Worm (Caenorhabditis elegans): ENCODE data around the gene C54F6.6.

DNA sequence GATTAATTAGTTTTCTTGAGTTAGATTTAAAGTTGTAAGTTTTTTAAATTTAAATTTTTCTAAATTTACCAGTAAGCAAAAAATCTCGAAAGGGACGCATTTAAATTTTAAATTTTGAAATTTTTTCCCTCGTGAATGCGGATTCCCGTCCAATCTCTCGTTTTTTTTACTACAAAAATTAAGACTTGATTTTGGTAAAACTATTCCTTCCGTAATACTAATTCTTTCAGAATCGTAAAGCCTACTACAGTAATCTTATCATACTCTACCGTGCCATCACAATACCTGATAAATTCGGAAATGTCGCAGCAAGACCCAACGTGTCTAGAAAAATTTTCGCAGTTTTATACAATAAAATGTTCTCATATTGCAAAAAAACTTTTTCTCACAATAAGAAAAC is 21.7 kb downstream of the C54F6.6 start, which contains the start of the genes C54F6.19 and nhx-3:
- TF ChIP-seq lin-39 (tag; optimal IDR thresholded peaks at IDR 0.05), result no peak
- TF ChIP-seq ceh-16 (tag; optimal IDR thresholded peaks at IDR 0.05), result no peak
- TF ChIP-seq ztf-11 (tag; optimal IDR thresholded peaks at IDR 0.05), result no peak
- no peak for TF ChIP-seq ztf-4 (tag; optimal IDR thresholded peaks at IDR 0.05)
- no peak for TF ChIP-seq nhr-11 (tag; optimal IDR thresholded peaks at IDR 0.05)

Measured in whole organism, L3 larva.